Worm (Caenorhabditis elegans): ENCODE measurements around the gene T28F3.5.
A peak's percentile ranks its signal among the peaks of the same experiment; 100 is the strongest.

The T28F3.5 gene

DNA sequence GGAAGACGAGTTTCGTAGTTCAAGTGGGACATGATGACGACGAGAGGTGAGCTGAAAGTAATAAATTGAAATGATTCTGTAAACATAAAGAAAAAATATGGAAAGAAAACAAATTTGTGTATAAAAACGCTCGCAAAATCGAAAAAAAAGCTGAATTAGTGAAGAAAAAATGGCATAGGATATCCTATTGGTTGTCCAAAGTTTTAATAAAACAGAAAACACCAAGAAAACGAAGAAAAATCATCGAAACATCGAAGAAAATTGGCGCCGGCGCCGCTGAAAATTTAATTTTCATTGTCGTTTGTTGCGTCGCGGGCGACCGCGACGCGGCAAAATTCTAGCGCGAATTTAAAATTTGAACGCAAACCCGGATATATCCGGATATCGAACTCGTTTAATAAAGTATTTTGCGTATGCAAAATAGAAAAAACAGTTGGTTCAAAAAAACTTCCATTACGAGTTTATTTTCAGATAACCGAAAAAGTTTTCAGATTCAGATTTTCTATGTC, 20.9 kb upstream of the T28F3.5 start, which contains the start of gene gln-5:
Gene gln-5 (minus strand): TSS at position 51 of the 509 bp plus-strand sequence.
- no peak for TF ChIP-seq mes-2 (tag; optimal IDR thresholded peaks at IDR 0.05; ENCODE audit: poor library complexity, severe bottlenecking)
- no peak for TF ChIP-seq pha-4 (GFP tag; IDR thresholded peaks at IDR 0.05)
- no peak for TF ChIP-seq pha-4 (tag; optimal IDR thresholded peaks at IDR 0.05)
- no peak for TF ChIP-seq dmd-8 (GFP tag; IDR thresholded peaks at IDR 0.05)
- TF ChIP-seq mdt-29 (GFP tag; IDR thresholded peaks at IDR 0.05) = no peak
- TF ChIP-seq lin-38 (GFP tag; IDR thresholded peaks at IDR 0.05) = peak; percentile 64
- TF ChIP-seq ceh-62 (tag; optimal IDR thresholded peaks at IDR 0.05) = no peak
- no peak for TF ChIP-seq ceh-32 (tag; optimal IDR thresholded peaks at IDR 0.05; ENCODE audit: poor library complexity)
- no peak for TF ChIP-seq egl-43 (GFP tag; IDR thresholded peaks at IDR 0.05)
- no peak for TF ChIP-seq nhr-25 (tag; optimal IDR thresholded peaks at IDR 0.05; ENCODE audit: borderline replicate concordance, insufficient read depth)
- no peak for TF ChIP-seq nhr-77 (tag; optimal IDR thresholded peaks at IDR 0.05)
- no peak for TF ChIP-seq nhr-6 (tag; optimal IDR thresholded peaks at IDR 0.05)
- peak; percentile 34 for TF ChIP-seq aha-1 (tag)
- no peak for TF ChIP-seq hif-1 (tag; optimal IDR thresholded peaks at IDR 0.05)
- no peak for TF ChIP-seq rbr-2 (tag; optimal IDR thresholded peaks at IDR 0.05)
- 0 out of 2 replicates have a peak, but pooled peaks have one; percentile 45 for TF ChIP-seq snpc-1.2 (GFP tag; IDR thresholded peaks at IDR 0.05)
- TF ChIP-seq saeg-2 (GFP tag; IDR thresholded peaks at IDR 0.05) = no peak
- no peak for TF ChIP-seq lin-13 (GFP tag; optimal IDR thresholded peaks at IDR 0.05)
- TF ChIP-seq ctbp-1 (GFP tag; IDR thresholded peaks at IDR 0.05) = no peak

DNA sequence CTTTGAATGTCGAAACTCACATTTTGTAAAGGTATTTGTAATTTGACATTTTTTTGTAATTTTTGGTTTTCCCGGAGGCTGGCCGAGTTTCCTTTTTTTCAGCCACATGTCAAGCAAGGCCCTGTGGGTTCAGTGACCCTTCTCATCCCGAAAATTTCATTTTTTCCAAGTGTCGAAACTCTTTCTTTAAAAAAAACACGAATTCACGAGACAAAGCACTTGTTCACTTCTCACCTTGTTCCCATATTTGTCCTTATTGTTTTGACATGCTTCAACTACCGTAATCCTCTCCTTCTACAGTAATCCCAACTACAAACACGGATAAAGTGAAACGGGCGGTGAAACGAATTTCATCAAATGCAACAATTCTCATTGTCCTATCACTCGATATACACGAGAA, 19.3 kb upstream of the T28F3.5 start, which contains the start of gene lhfp-4:
Gene lhfp-4 (plus strand): TSS at position 301 of the 400 bp plus-strand sequence.
- no peak for TF ChIP-seq lin-39 (tag; optimal IDR thresholded peaks at IDR 0.05)
- no peak for TF ChIP-seq fkh-10 (GFP tag; optimal IDR thresholded peaks at IDR 0.05)
- no peak for TF ChIP-seq zfp-3 (GFP tag; conservative IDR thresholded peaks at IDR 0.05)
- TF ChIP-seq snpc-4 (tag; optimal IDR thresholded peaks at IDR 0.05) = no peak

DNA sequence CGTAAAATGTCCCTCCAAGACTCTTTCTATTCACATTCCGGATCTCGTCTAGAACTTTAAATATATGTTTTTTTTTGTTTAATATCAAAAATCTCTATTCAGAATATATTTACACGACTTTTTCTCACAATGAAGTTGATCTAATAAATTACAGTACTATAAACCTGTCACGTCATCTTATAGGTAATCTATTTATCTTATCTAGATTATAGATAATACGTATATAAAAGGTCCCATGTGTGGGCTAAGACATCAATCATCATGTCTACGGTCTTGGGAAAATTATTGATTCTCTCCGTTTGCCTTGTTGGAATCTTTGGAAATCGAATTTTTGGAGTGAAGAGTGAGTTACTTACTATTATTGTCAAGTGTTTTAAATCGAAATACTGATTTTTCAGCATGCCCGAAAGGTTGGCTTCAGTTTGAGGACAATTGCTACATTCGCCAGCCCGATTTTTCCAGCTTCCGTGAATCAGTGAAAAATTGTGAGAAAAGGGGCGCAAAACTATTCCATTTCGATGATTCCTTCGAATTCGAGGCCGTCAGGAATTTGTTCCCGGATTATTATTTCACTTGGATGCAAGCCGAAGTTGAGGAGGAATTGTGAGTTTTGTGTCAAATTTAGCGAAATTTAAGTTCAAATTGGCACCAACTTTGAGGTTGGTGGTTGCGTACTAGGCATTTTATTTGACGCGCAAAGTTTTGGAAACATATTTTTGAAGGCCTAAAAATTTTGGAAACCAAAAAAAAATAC, 17.7 kb upstream of the T28F3.5 start, which contains the start of gene clec-196:
Gene clec-196 (plus strand): TSS at position 252 of the 754 bp plus-strand sequence.
- peak; percentile 96 for TF ChIP-seq aha-1 (tag)
- peak; percentile 1 for TF ChIP-seq mes-2 (tag; optimal IDR thresholded peaks at IDR 0.05; ENCODE audit: poor library complexity, severe bottlenecking)
- no peak for TF ChIP-seq nhr-25 (tag; optimal IDR thresholded peaks at IDR 0.05; ENCODE audit: borderline replicate concordance, insufficient read depth)
- no peak for TF ChIP-seq sdz-12 (GFP tag; optimal IDR thresholded peaks at IDR 0.05)
- TF ChIP-seq dpl-1 (GFP tag; optimal IDR thresholded peaks at IDR 0.05) = peak; percentile 39
- TF ChIP-seq dve-1 (tag; optimal IDR thresholded peaks at IDR 0.05; ENCODE audit: insufficient read depth) = peak; percentile 4
- no peak for TF ChIP-seq nhr-11 (tag; optimal IDR thresholded peaks at IDR 0.05)
- TF ChIP-seq hmg-1.1 (GFP tag; IDR thresholded peaks at IDR 0.05) = 0 out of 2 replicates have a peak, but pooled peaks have one; percentile 22
- TF ChIP-seq lin-38 (GFP tag; IDR thresholded peaks at IDR 0.05) = peak; percentile 18
- TF ChIP-seq mep-1 (tag; optimal IDR thresholded peaks at IDR 0.05) = no peak

- TF ChIP-seq madf-5 (GFP tag; IDR thresholded peaks at IDR 0.05) (0 out of 4 replicates have a peak, but pooled peaks of 1 of the 2 experiments have one; percentile 69), nhr-102 (tag; optimal IDR thresholded peaks at IDR 0.05) (no peak), Y105C5A.15 (GFP tag; IDR thresholded peaks at IDR 0.05) (0 out of 2 replicates have a peak, but pooled peaks have one; percentile 37), dpl-1 (GFP tag; optimal IDR thresholded peaks at IDR 0.05) (no peak), T26A8.4 (GFP tag; IDR thresholded peaks at IDR 0.05) (0 out of 2 replicates have a peak, but pooled peaks have one; percentile 6), zag-1 (tag; optimal IDR thresholded peaks at IDR 0.05) (no peak), snpc-1.2 (GFP tag; IDR thresholded peaks at IDR 0.05) (peak; percentile 65; the same call in 1 of the 2 replicates), hlh-30 (tag; optimal IDR thresholded peaks at IDR 0.05; ENCODE audit: insufficient read depth) (peak; percentile 12), skn-1 (tag; optimal IDR thresholded peaks at IDR 0.05) (peak; percentile 21), mdt-29 (GFP tag; IDR thresholded peaks at IDR 0.05) (0 out of 2 replicates have a peak, but pooled peaks have one; percentile 54), tra-1 (GFP tag; IDR thresholded peaks at IDR 0.05) (no peak), snpc-4 (tag; optimal IDR thresholded peaks at IDR 0.05) (no peak), daf-16 (GFP tag; optimal IDR thresholded peaks at IDR 0.05) (peak in 1 of 2 experiments; percentile 29), daf-16 (tag; optimal IDR thresholded peaks at IDR 0.05) (peak; percentile 74), ama-1 (optimal IDR thresholded peaks at IDR 0.05) (no peak)
Measured at ce11 chrIV:17277459-17278173, 17.0 kb upstream of the T28F3.5 start.
